Worm (Caenorhabditis elegans): Measurements from ENCODE around the gene C16C8.16.

Gene C16C8.16

DNA sequence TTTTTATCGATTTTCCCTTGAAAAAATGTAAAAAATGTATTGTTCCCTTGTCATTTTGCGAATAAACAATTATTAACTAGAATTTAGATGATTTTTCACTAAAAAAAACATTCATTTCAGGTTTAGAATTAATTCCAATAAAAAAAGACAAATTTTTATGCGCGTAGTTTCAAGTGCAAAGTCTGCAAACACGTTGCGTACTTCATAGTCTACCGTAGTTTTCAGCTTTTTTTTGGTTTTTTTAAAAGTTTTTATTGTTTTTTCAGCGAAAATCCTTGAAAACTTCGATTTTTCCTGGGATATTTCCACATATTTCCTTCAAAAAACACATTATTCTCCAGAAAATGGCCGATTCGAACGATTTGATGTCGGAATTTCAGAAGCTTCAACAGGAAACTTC, 8.0 kb downstream of the C16C8.16 start, which contains the start of gene C16C8.11:
Gene C16C8.11, plus strand, starts transcription at position 188 of the 400 bp plus-strand sequence.
- TF ChIP-seq unc-3 (GFP tag; conservative IDR thresholded peaks at IDR 0.05) (no peak), unc-3 (tag; optimal IDR thresholded peaks at IDR 0.05) (no peak), hlh-8 (tag; optimal IDR thresholded peaks at IDR 0.05) (no peak), nhr-232 (tag; optimal IDR thresholded peaks at IDR 0.05) (no peak), ceh-9 (tag; optimal IDR thresholded peaks at IDR 0.05) (no peak), odd-2 (tag; optimal IDR thresholded peaks at IDR 0.05) (no peak)

DNA sequence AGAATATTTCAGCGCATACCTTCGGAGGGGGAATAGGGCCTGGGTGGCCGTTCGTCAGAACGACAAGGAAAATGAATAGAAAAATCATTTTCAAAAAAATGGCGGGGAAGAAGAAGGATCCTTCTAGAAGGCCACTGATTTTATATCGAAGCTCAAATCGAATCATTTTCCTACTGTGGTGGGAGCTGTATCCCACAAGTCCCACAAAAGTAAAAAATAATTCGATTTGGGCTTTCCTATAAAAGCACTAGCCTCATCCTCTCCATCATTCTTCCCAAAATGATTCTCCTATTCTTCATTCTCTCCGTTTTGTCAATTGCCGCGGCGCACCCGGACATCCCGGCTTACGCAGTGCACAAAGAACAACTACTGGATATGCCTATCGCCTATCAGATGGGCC, 12.7 kb downstream of the C16C8.16 start, which contains the start of the genes C16C8.26 and C16C8.19:
Gene C16C8.26, minus strand, starts transcription at position 101 of the 400 bp plus-strand sequence.
Gene C16C8.19, plus strand, starts transcription at position 279 of the 400 bp plus-strand sequence.
- TF ChIP-seq C08G9.2 (tag; optimal IDR thresholded peaks at IDR 0.05) (no peak), ceh-31 (tag; optimal IDR thresholded peaks at IDR 0.05) (no peak), elt-2 (tag; optimal IDR thresholded peaks at IDR 0.05) (no peak), ceh-2 (tag; optimal IDR thresholded peaks at IDR 0.05) (no peak), rnt-1 (tag; optimal IDR thresholded peaks at IDR 0.05) (no peak), ceh-22 (tag; optimal IDR thresholded peaks at IDR 0.05) (no peak), ceh-9 (tag; optimal IDR thresholded peaks at IDR 0.05) (no peak)

DNA sequence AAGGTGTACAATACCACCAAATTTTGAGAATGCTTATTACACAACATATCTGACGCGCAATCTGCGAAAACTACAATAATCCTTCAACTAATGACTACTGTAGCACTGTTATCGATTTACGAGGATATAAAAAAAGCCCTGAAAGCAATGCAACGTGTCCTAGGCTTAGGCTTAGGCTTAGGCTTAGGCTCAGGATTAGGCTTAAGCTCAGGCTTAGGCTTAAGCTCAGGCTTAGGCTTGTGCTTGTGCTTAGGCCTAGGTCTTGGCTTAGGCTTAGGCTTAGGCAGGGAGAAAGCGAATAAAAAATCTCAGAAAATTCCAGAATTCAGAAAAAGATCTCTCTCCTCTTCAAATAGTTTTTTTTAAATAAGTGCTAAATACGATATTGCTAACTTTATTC, 13.6 kb downstream of the C16C8.16 start:
- TF ChIP-seq dve-1 (tag; optimal IDR thresholded peaks at IDR 0.05) = peak; percentile 79
- TF ChIP-seq ceh-14 (tag; optimal IDR thresholded peaks at IDR 0.05) = no peak

ce11 chrII:3460048-3460447, 14.5 kb downstream of the C16C8.16 start, which contains the start of gene C16C8.7:
Gene C16C8.7 (minus strand): TSS chrII:3460148.
- TF ChIP-seq ztf-16 (tag; optimal IDR thresholded peaks at IDR 0.05) (no peak), ceh-34 (tag; optimal IDR thresholded peaks at IDR 0.05) (no peak), lin-11 (tag; optimal IDR thresholded peaks at IDR 0.05) (no peak), ceh-6 (GFP tag; optimal IDR thresholded peaks at IDR 0.05) (no peak), C38D4.7 (GFP tag; optimal IDR thresholded peaks at IDR 0.05) (no peak), ceh-48 (tag; optimal IDR thresholded peaks at IDR 0.05) (no peak), madf-2 (tag; optimal IDR thresholded peaks at IDR 0.05) (no peak), K09A11.1 (tag; optimal IDR thresholded peaks at IDR 0.05; ENCODE audit: insufficient read depth) (no peak)

DNA sequence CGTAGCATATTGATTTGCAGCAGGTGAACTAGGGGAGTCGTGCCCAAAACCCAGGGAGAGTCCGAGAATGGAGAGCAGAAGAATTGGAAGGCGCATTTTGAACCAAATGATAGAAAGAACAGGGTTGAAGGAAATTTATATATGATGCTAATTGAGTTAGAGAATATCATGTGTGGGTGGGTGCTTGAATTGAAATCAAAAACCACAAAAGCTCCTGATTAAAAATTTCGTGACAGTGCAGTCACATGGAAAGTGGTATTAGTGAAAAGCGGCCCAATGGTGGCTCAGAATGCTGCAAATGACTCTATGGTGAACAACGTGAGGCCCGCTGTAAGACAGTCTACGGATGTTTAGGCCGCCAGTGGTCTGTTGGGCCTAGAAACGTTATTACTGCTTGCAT, 16.0 kb downstream of the C16C8.16 start, which contains the start of gene C16C8.8:
Gene C16C8.8, minus strand, starts transcription at position 101 of the 400 bp plus-strand sequence.
- no peak for TF ChIP-seq ceh-24 (tag; optimal IDR thresholded peaks at IDR 0.05)
- no peak for TF ChIP-seq npax-4 (tag; optimal IDR thresholded peaks at IDR 0.05)
- no peak for TF ChIP-seq ceh-45 (GFP tag; IDR thresholded peaks at IDR 0.05)
- TF ChIP-seq ref-2 (tag; optimal IDR thresholded peaks at IDR 0.05) = no peak
- no peak for TF ChIP-seq sdc-2 (tag; optimal IDR thresholded peaks at IDR 0.05)
- no peak for TF ChIP-seq madf-2 (tag; optimal IDR thresholded peaks at IDR 0.05)
- no peak for TF ChIP-seq ceh-22 (tag; optimal IDR thresholded peaks at IDR 0.05)
- no peak for TF ChIP-seq C38D4.7 (GFP tag; optimal IDR thresholded peaks at IDR 0.05)
- TF ChIP-seq lim-6 (tag; optimal IDR thresholded peaks at IDR 0.05) = no peak
- no peak for TF ChIP-seq K02D7.2 (tag; optimal IDR thresholded peaks at IDR 0.05)
- TF ChIP-seq hlh-6 (tag; optimal IDR thresholded peaks at IDR 0.05) = no peak
- no peak for TF ChIP-seq ceh-2 (tag; optimal IDR thresholded peaks at IDR 0.05)
- TF ChIP-seq pros-1 (tag; optimal IDR thresholded peaks at IDR 0.05) = no peak

ce11 chrII:3463097-3463496, 17.5 kb downstream of the C16C8.16 start, which contains the start of gene C16C8.9:
Gene C16C8.9 (minus strand): TSS chrII:3463197.
- TF ChIP-seq fkh-10 (GFP tag; optimal IDR thresholded peaks at IDR 0.05) (no peak), sox-2 (GFP tag; IDR thresholded peaks at IDR 0.05) (no peak), ceh-2 (tag; optimal IDR thresholded peaks at IDR 0.05) (no peak), dve-1 (tag; optimal IDR thresholded peaks at IDR 0.05) (no peak), ttx-3 (tag; optimal IDR thresholded peaks at IDR 0.05) (no peak), che-1 (tag; optimal IDR thresholded peaks at IDR 0.05) (no peak), sox-4 (tag; optimal IDR thresholded peaks at IDR 0.05) (no peak), ceh-22 (tag; optimal IDR thresholded peaks at IDR 0.05) (no peak)
